Fruit fly (Drosophila melanogaster) Kc167 (cell line): ENCODE results near the gene CG9636.

Source experiments
- Myc ChIP-seq: fragments of >200 bp; optimal IDR thresholded peaks from 2 replicates; lab custom pipeline; 2017; ENCODE audit warnings: missing external identifiers
- Sin3A ChIP-seq: fragments of >200 bp; optimal IDR thresholded peaks from 2 replicates; lab custom pipeline; 2018; ENCODE audit warnings: missing external identifiers
- psq ChIP-seq: fragments of >200 bp; optimal IDR thresholded peaks from 2 replicates; lab custom pipeline; 2017; ENCODE audit warnings: missing external identifiers
- ttk ChIP-seq: sonication (Bioruptor generic); optimal IDR thresholded peaks from 2 replicates; lab custom pipeline; 2017; ENCODE audit warnings: missing external identifiers

DNA sequence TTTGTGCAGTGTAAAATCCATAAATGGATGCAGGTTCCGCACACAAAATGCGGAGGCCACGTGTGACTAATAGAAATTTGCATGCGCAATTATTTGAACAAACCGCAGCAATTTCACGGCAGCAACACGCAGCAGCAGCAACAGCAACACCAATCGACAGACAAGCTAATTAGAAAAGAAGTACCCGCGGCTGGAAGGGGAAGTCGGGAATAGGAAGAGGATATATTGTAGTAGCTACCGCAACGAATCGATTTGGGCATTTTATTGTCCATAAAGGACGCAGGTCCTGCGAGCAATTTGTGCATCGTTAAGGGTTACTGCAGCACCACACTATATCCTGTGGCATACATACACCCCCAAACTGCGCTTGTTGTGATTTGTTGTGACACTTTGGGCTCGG, 50.5 kb downstream of the CG9636 start:
- TF ChIP-seq ttk (no peak), Sin3A (lab: Kevin White, UChicago) (no peak), Myc (no peak), psq (lab: Kevin White, UChicago) (no peak)
